Worm (Caenorhabditis elegans): ENCODE data around the gene dhs-17.

The dhs-17 gene

DNA sequence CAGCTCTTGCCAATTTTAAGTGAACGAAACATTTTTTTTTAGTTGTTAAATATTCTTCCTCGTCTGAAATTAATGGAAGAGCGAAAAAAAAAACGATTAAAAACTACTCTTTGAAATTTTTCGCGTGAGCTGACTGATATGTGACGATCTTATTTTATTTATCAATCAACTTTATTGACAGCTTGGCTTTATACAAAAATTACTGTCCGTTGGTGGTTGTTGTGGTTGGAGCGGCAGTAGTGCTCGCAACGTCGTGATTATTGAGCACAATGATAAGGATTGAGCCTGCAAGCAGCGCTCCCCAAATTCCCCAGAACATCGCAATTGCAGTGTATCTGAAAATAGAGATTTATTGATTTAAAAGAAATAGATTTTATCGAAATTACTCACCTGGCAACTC lies 9.8 kb upstream of the dhs-17 start (continued):
- TF ChIP-seq ceh-62 (tag; optimal IDR thresholded peaks at IDR 0.05) (no peak), madf-5 (GFP tag; IDR thresholded peaks at IDR 0.05) (no peak), duxl-1 (tag; optimal IDR thresholded peaks at IDR 0.05; ENCODE audit: poor library complexity) (no peak), hlh-11 (tag; optimal IDR thresholded peaks at IDR 0.05) (no peak), skn-1 (tag; optimal IDR thresholded peaks at IDR 0.05) (no peak), lim-7 (GFP tag; IDR thresholded peaks at IDR 0.05) (no peak), lin-15B (tag; optimal IDR thresholded peaks at IDR 0.05) (no peak), R02D3.7 (tag; optimal IDR thresholded peaks at IDR 0.05) (no peak), ZK337.2 (GFP tag; IDR thresholded peaks at IDR 0.05) (no peak), T26A8.4 (GFP tag; IDR thresholded peaks at IDR 0.05) (no peak), aly-2 (tag; optimal IDR thresholded peaks at IDR 0.05) (no peak), Y105C5A.15 (GFP tag; IDR thresholded peaks at IDR 0.05) (no peak), lin-39 (tag; optimal IDR thresholded peaks at IDR 0.05) (no peak), nhr-25 (tag; optimal IDR thresholded peaks at IDR 0.05; ENCODE audit: borderline replicate concordance, insufficient read depth) (no peak), ceh-44 (GFP tag; IDR thresholded peaks at IDR 0.05) (no peak), lin-13 (GFP tag; optimal IDR thresholded peaks at IDR 0.05) (no peak), nhr-77 (tag; optimal IDR thresholded peaks at IDR 0.05) (no peak), egl-27 (tag; optimal IDR thresholded peaks at IDR 0.05) (no peak), F26F4.8 (GFP tag; conservative IDR thresholded peaks at IDR 0.05) (no peak), ztf-7 (tag; optimal IDR thresholded peaks at IDR 0.05) (no peak), snpc-4 (tag; optimal IDR thresholded peaks at IDR 0.05) (no peak), dmd-6 (GFP tag; IDR thresholded peaks at IDR 0.05) (peak; percentile 65; the same call in 1 of the 2 replicates), nhr-237 (tag; optimal IDR thresholded peaks at IDR 0.05) (no peak), nhr-10 (tag; optimal IDR thresholded peaks at IDR 0.05) (no peak), arid-1 (GFP tag; conservative IDR thresholded peaks at IDR 0.05) (0 out of 2 replicates have a peak, but pooled peaks have one; percentile 8), F44E2.7 (GFP tag; IDR thresholded peaks at IDR 0.05) (no peak), gei-8 (GFP tag; optimal IDR thresholded peaks at IDR 0.05) (no peak), Y5F2A.4 (GFP tag; optimal IDR thresholded peaks at IDR 0.05) (no peak), fos-1 (tag; optimal IDR thresholded peaks at IDR 0.05) (no peak), daf-16 (GFP tag; optimal IDR thresholded peaks at IDR 0.05) (no peak), daf-16 (tag; optimal IDR thresholded peaks at IDR 0.05) (peak; percentile 81), hmg-1.1 (GFP tag; IDR thresholded peaks at IDR 0.05) (no peak), mep-1 (tag; optimal IDR thresholded peaks at IDR 0.05) (no peak), ceh-82 (tag; optimal IDR thresholded peaks at IDR 0.05) (no peak), pqm-1 (tag; optimal IDR thresholded peaks at IDR 0.05) (no peak)

DNA sequence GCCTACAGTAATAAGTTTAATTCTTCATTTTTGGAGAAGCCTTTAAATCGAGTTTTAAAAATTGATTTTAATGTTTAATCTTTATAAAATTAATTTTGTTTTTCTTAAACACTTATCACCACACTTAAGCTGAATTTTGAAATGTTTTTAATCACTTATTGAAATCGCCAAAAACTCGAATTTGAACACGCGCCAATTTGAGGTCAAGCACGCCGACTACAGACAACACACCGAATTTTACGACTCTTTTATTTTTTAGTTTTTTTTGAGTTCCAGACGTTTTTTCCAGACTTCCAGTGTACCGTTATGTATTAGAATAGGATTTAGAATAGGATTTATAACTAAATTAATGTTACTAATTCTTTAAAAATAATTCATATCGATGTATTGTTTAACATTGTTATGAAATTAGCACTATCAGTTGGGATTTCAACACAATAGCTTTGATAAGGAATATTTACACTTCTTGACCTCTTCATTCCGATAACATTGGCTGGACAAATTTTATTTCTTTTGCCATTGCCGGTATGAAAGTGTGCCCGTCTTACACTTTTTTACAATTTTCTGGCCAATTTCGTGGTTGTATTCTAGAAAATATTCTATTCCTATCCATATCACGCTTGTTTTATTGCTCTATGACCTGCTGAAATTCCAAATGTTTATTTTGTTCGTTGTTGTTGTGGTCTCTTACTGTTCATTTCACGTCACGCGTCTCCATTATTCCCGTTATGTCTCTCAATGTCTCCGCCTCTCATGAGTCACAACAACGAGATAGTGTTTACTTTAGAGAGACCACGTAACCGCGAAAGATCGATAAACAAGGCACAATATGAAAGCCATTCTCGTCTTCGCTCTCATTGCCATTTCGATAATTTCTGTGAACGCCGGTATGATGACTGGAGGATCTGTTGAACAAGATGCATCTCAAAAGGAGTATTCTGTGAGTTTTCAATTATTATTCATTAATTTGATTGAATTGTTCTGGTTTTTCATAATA lies 9.0 kb upstream of the dhs-17 start, which contains the start of gene cpi-2:
Gene cpi-2 (plus strand): TSS at position 788 of the 997 bp plus-strand sequence.
- TF ChIP-seq mep-1 (tag; optimal IDR thresholded peaks at IDR 0.05): peak; percentile 24
- TF ChIP-seq gei-8 (GFP tag; optimal IDR thresholded peaks at IDR 0.05): no peak
- TF ChIP-seq zfp-3 (GFP tag; conservative IDR thresholded peaks at IDR 0.05): no peak
- peak; percentile 64 for TF ChIP-seq hmg-1.1 (GFP tag; IDR thresholded peaks at IDR 0.05)
- no peak for TF ChIP-seq ceh-44 (GFP tag; IDR thresholded peaks at IDR 0.05)
- peak; percentile 47 for TF ChIP-seq dmd-6 (GFP tag; IDR thresholded peaks at IDR 0.05)
- no peak for TF ChIP-seq skn-1 (tag; optimal IDR thresholded peaks at IDR 0.05)
- TF ChIP-seq tag-97 (GFP tag; IDR thresholded peaks at IDR 0.05): no peak
- TF ChIP-seq lin-38 (GFP tag; IDR thresholded peaks at IDR 0.05): no peak
- no peak for TF ChIP-seq fkh-10 (GFP tag; optimal IDR thresholded peaks at IDR 0.05)
- TF ChIP-seq dmd-8 (GFP tag; IDR thresholded peaks at IDR 0.05): no peak
- TF ChIP-seq F26F4.8 (GFP tag; conservative IDR thresholded peaks at IDR 0.05): no peak
- TF ChIP-seq mdl-1 (tag; optimal IDR thresholded peaks at IDR 0.05): peak in 1 of 2 experiments; percentile 38
- peak in 1 of 2 experiments; percentile 49 for TF ChIP-seq lsy-2 (tag; optimal IDR thresholded peaks at IDR 0.05)
- no peak for TF ChIP-seq ZK546.5 (tag; optimal IDR thresholded peaks at IDR 0.05)
- TF ChIP-seq T20F7.1 (GFP tag; optimal IDR thresholded peaks at IDR 0.05): no peak
- no peak for TF ChIP-seq duxl-1 (tag; optimal IDR thresholded peaks at IDR 0.05; ENCODE audit: poor library complexity)
- TF ChIP-seq daf-12 (tag; optimal IDR thresholded peaks at IDR 0.05): no peak
- TF ChIP-seq sdz-12 (GFP tag; optimal IDR thresholded peaks at IDR 0.05): no peak
- TF ChIP-seq unc-62 (GFP tag; optimal IDR thresholded peaks at IDR 0.05 in 1 of 2): peak in 1 of 2 experiments; percentile 78
- no peak for TF ChIP-seq unc-62 (tag; optimal IDR thresholded peaks at IDR 0.05)
- no peak for TF ChIP-seq daf-8 (GFP tag; IDR thresholded peaks at IDR 0.05)
- TF ChIP-seq tra-1 (GFP tag; IDR thresholded peaks at IDR 0.05): no peak

Measured in whole organism, L4 larva.